Fruit fly (Drosophila melanogaster): ENCODE data around the gene CG13950.
A peak's percentile ranks its signal among the peaks of the same experiment; 100 is the strongest.

CG13950 gene

DNA sequence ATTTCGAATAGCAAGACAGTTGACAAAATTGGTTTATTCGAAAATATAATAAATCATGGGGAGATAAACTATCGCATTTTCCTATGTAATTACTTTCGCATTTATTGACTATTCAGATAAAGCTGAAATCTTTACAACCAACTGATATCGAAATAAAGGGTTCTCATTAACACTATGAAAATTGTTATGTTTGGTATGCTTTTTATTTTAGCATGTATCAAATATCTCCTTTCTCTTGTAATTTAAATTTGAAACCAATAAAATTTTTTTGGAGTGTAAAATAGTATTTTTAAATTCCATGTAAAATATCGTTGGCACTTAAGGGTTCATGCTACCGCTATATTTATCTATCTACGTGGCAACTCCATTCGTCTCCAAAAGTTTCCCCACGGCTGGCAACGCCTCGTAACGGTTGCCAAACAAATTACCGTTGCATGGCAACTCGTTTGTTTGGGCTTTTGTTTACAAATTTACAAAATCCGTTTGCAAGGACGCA is 4.9 kb upstream of the CG13950 start, which contains the start of gene CG13949 (continued):
- no peak for TF ChIP-seq CG15011 (GFP tag; optimal IDR thresholded peaks at IDR 0.05)
- peak; percentile 59 for TF ChIP-seq CG31441 (GFP tag; IDR thresholded peaks at IDR 0.05)
- peak; percentile 60 for TF ChIP-seq Antp (GFP tag; optimal IDR thresholded peaks at IDR 0.05)
- peak; percentile 46 for TF ChIP-seq CG17385 (GFP tag; optimal IDR thresholded peaks at IDR 0.05)
- no peak for TF ChIP-seq danr (GFP tag; IDR thresholded peaks at IDR 0.05)
- TF ChIP-seq ftz-f1 (GFP tag; optimal IDR thresholded peaks at IDR 0.05): no peak
- peak; percentile 84 for TF ChIP-seq CoRest (tag; optimal IDR thresholded peaks at IDR 0.05)
- peak in 1 of 2 experiments; percentile 37 for TF ChIP-seq Hr78 (GFP tag; optimal IDR thresholded peaks at IDR 0.05)
- no peak for TF ChIP-seq Spps (tag; optimal IDR thresholded peaks at IDR 0.05)
- peak; percentile 35 for TF ChIP-seq CG4282 (GFP tag; optimal IDR thresholded peaks at IDR 0.05)
- 0 out of 3 replicates have a peak, but pooled peaks have one; percentile 47 for TF ChIP-seq CG34224 (GFP tag; IDR thresholded peaks at IDR 0.05; ENCODE audit: partially characterized antibody)
- TF ChIP-seq Sry-δ (GFP tag; optimal IDR thresholded peaks at IDR 0.05): peak; percentile 48
- peak; percentile 56 for TF ChIP-seq Blimp-1 (GFP tag; optimal IDR thresholded peaks at IDR 0.05)
- TF ChIP-seq chinmo (GFP tag; IDR thresholded peaks at IDR 0.05; ENCODE audit: partially characterized antibody): no peak
- TF ChIP-seq CG9817 (tag; optimal IDR thresholded peaks at IDR 0.05): peak; percentile 55
- TF ChIP-seq Myb (GFP tag; optimal IDR thresholded peaks at IDR 0.05): peak; percentile 100
- TF ChIP-seq CG7271 (tag; optimal IDR thresholded peaks at IDR 0.05): no peak
- TF ChIP-seq Gsc (GFP tag; IDR thresholded peaks at IDR 0.05): no peak
- TF ChIP-seq CG11398 (GFP tag; optimal IDR thresholded peaks at IDR 0.05): peak; percentile 54
- TF ChIP-seq CG32767 (GFP tag; IDR thresholded peaks at IDR 0.05): no peak
- TF ChIP-seq CG42726 (GFP tag; IDR thresholded peaks at IDR 0.05; ENCODE audit: partially characterized antibody): peak; percentile 47; the same call in 1 of the 2 replicates
- TF ChIP-seq ind (GFP tag; optimal IDR thresholded peaks at IDR 0.05): peak; percentile 50
- TF ChIP-seq en (GFP tag; optimal IDR thresholded peaks at IDR 0.05): peak; percentile 42
- peak; percentile 55 for TF ChIP-seq CG17568 (GFP tag; optimal IDR thresholded peaks at IDR 0.05)
- no peak for TF ChIP-seq gt (GFP tag; IDR thresholded peaks at IDR 0.05)
- TF ChIP-seq CG9876 (GFP tag; optimal IDR thresholded peaks at IDR 0.05): peak; percentile 17
- TF ChIP-seq CG11723 (GFP tag; optimal IDR thresholded peaks at IDR 0.05): no peak
- peak; percentile 56 for TF ChIP-seq CG12299 (tag; optimal IDR thresholded peaks at IDR 0.05)
- TF ChIP-seq ato (GFP tag; IDR thresholded peaks at IDR 0.05; ENCODE audit: partially characterized antibody): no peak
- no peak for TF ChIP-seq nau (GFP tag; optimal IDR thresholded peaks at IDR 0.05)
- no peak for TF ChIP-seq MTF-1 (GFP tag; optimal IDR thresholded peaks at IDR 0.05; ENCODE audit: borderline replicate concordance)
- TF ChIP-seq Ravus (GFP tag; IDR thresholded peaks at IDR 0.05): peak; percentile 35
- TF ChIP-seq peb (GFP tag; IDR thresholded peaks at IDR 0.05): peak; percentile 32; the same call in 1 of the 2 replicates
- TF ChIP-seq CG34376 (GFP tag; optimal IDR thresholded peaks at IDR 0.05): peak; percentile 64
- no peak for TF ChIP-seq CG7963 (GFP tag; IDR thresholded peaks at IDR 0.05; ENCODE audit: partially characterized antibody)
- TF ChIP-seq CG17829 (tag; optimal IDR thresholded peaks at IDR 0.05): peak; percentile 66
- peak; percentile 10 for TF ChIP-seq CG18764 (GFP tag; optimal IDR thresholded peaks at IDR 0.05)
- TF ChIP-seq Nf-YA (GFP tag; IDR thresholded peaks at IDR 0.05): peak; percentile 37
- peak; percentile 85 for TF ChIP-seq lab (GFP tag; optimal IDR thresholded peaks at IDR 0.05)
- TF ChIP-seq yki (optimal IDR thresholded peaks at IDR 0.05): no peak
- TF ChIP-seq slbo (GFP tag; IDR thresholded peaks at IDR 0.05): peak; percentile 79
- TF ChIP-seq CTCF (GFP tag; optimal IDR thresholded peaks at IDR 0.05): peak; percentile 54
- TF ChIP-seq Lhr (GFP tag; optimal IDR thresholded peaks at IDR 0.05): peak; percentile 98
- no peak for TF ChIP-seq tll (GFP tag; optimal IDR thresholded peaks at IDR 0.05)
- peak; percentile 63 for TF ChIP-seq CG11085 (GFP tag; IDR thresholded peaks at IDR 0.05)
- TF ChIP-seq crc (GFP tag; optimal IDR thresholded peaks at IDR 0.05): no peak
- TF ChIP-seq Fer3 (tag; optimal IDR thresholded peaks at IDR 0.05): peak; percentile 72
- TF ChIP-seq HmgD (GFP tag; optimal IDR thresholded peaks at IDR 0.05): peak; percentile 82
- TF ChIP-seq NC2α (GFP tag; optimal IDR thresholded peaks at IDR 0.05): no peak
- TF ChIP-seq Jarid2 (GFP tag; optimal IDR thresholded peaks at IDR 0.05): peak; percentile 22

All from whole organism, embryonic.